Fruit fly (Drosophila melanogaster) whole organism, embryonic: ENCODE results near the gene Apoltp.

ENCODE experiments used
- Bgb ChIP-seq: fragments of 200-800 bp; sonication (Bioruptor generic); IDR thresholded peaks from 2 replicates; pipeline ENCODE4 v1.3.6; 2022; ENCODE audit warnings: missing biosample characterization, missing genetic modification characterization; ENCODE audit not compliant: partially characterized antibody
- CG10267 ChIP-seq: fragments of 200-800 bp; sonication (Bioruptor generic); optimal IDR thresholded peaks from 2 replicates; lab custom pipeline; 2018; ENCODE audit warnings: missing biosample characterization, mild to moderate bottlenecking, missing genetic modification characterization, moderate library complexity
- CG10462 ChIP-seq: fragments of 200-800 bp; sonication (Bioruptor generic); optimal IDR thresholded peaks from 2 replicates; lab custom pipeline; 2016; ENCODE audit warnings: missing biosample characterization, missing genetic modification characterization
- CG10959 ChIP-seq: fragments of 200-800 bp; sonication (Bioruptor generic); IDR thresholded peaks from 2 replicates; pipeline ENCODE4 v1.3.6; 2022; ENCODE audit warnings: missing biosample characterization, missing genetic modification characterization
- CG11695 ChIP-seq: fragments of 200-800 bp; sonication (Bioruptor generic); IDR thresholded peaks from 3 replicates; pipeline ENCODE4 v1.3.6; 2022; ENCODE audit warnings: missing biosample characterization, missing genetic modification characterization
- CG12219 ChIP-seq: fragments of 200-800 bp; sonication (Bioruptor generic); optimal IDR thresholded peaks from 3 replicates; lab custom pipeline; 2018; ENCODE audit warnings: missing biosample characterization, mild to moderate bottlenecking, missing genetic modification characterization
- CG13296 ChIP-seq: fragments of 200-800 bp; sonication (Bioruptor generic); optimal IDR thresholded peaks from 3 replicates; lab custom pipeline; 2018; ENCODE audit warnings: missing biosample characterization, mild to moderate bottlenecking, missing genetic modification characterization
- CG14441 ChIP-seq: fragments of 200-800 bp; sonication (Bioruptor generic); IDR thresholded peaks from 2 replicates; pipeline ENCODE4 v1.3.6; 2022; ENCODE audit warnings: missing biosample characterization, missing genetic modification characterization
- CG17912 ChIP-seq: fragments of 200-800 bp; sonication (Bioruptor generic); optimal IDR thresholded peaks from 2 replicates; lab custom pipeline; 2018; ENCODE audit warnings: missing biosample characterization, mild to moderate bottlenecking, missing genetic modification characterization
- CG18011 ChIP-seq: fragments of 200-800 bp; sonication (Bioruptor generic); optimal IDR thresholded peaks from 2 replicates; lab custom pipeline; 2017; ENCODE audit warnings: missing biosample characterization, missing genetic modification characterization, mild to moderate bottlenecking, moderate library complexity, missing genotype
- CG18599 ChIP-seq: fragments of 200-800 bp; sonication (Bioruptor generic); optimal IDR thresholded peaks from 3 replicates; lab custom pipeline; 2017; ENCODE audit warnings: missing biosample characterization, missing genetic modification characterization, mild to moderate bottlenecking, moderate library complexity, missing genetic modification reagents
- CG2129 ChIP-seq: fragments of 200-800 bp; sonication (Bioruptor generic); IDR thresholded peaks from 2 replicates; pipeline ENCODE4 v1.3.6; 2022; ENCODE audit warnings: missing biosample characterization, missing genetic modification characterization; ENCODE audit not compliant: partially characterized antibody
- CG2199 ChIP-seq: fragments of 200-800 bp; sonication (Bioruptor generic); IDR thresholded peaks from 3 replicates; pipeline ENCODE4 v1.3.6; 2022; ENCODE audit warnings: missing biosample characterization, missing genetic modification characterization
- CG33557 ChIP-seq: fragments of 200-800 bp; sonication (Bioruptor generic); optimal IDR thresholded peaks from 2 replicates; lab custom pipeline; 2019; ENCODE audit warnings: missing biosample characterization, mild to moderate bottlenecking, missing genetic modification characterization, moderate library complexity
- CG4707 ChIP-seq: fragments of 200-800 bp; sonication (Bioruptor generic); optimal IDR thresholded peaks from 2 replicates; lab custom pipeline; 2018; ENCODE audit warnings: missing biosample characterization, mild to moderate bottlenecking, missing genetic modification characterization, moderate library complexity
- CG4730 ChIP-seq: fragments of 200-800 bp; sonication (Bioruptor generic); IDR thresholded peaks from 2 replicates; pipeline ENCODE4 v1.3.6; 2022; ENCODE audit warnings: missing biosample characterization, missing genetic modification characterization
- CG5245 ChIP-seq: fragments of 200-800 bp; sonication (Bioruptor generic); optimal IDR thresholded peaks from 3 replicates; lab custom pipeline; 2016; ENCODE audit warnings: missing biosample characterization, missing genetic modification characterization
- CG7271 ChIP-seq: fragments of 200-800 bp; sonication (Bioruptor generic); optimal IDR thresholded peaks from 2 replicates; lab custom pipeline; 2018; ENCODE audit warnings: missing biosample characterization, mild to moderate bottlenecking, missing genetic modification characterization, moderate library complexity
- CG7839 ChIP-seq: fragments of 200-800 bp; sonication (Bioruptor generic); optimal IDR thresholded peaks from 3 replicates; lab custom pipeline; 2018; ENCODE audit warnings: missing biosample characterization, mild to moderate bottlenecking, missing genetic modification characterization, moderate library complexity
- CG8388 ChIP-seq: fragments of 200-800 bp; sonication (Bioruptor generic); optimal IDR thresholded peaks from 2 replicates; lab custom pipeline; 2019; ENCODE audit warnings: missing biosample characterization, mild to moderate bottlenecking, missing genetic modification characterization, moderate library complexity
- CHES-1-like ChIP-seq: fragments of 200-800 bp; sonication (Bioruptor generic); optimal IDR thresholded peaks from 2 replicates; lab custom pipeline; 2016; ENCODE audit warnings: missing biosample characterization, missing genetic modification characterization
- D ChIP-seq, 2 experiments: fragments of 200-800 bp in 1 of 2; fragments of >200 bp in 1 of 2; sonication (Bioruptor generic) in 1 of 2; optimal IDR thresholded peaks; 2 replicates in 1 of 2; 3 replicates in 1 of 2; lab custom pipeline; 2017; ENCODE audit warnings: mild to moderate bottlenecking in 1 of 2, missing biosample characterization in 1 of 2, missing genetic modification characterization in 1 of 2, missing genetic modification reagents in 1 of 2
- Dad ChIP-seq: fragments of 200-800 bp; sonication (Bioruptor generic); optimal IDR thresholded peaks from 3 replicates; lab custom pipeline; 2016; ENCODE audit warnings: missing biosample characterization, missing genetic modification characterization
- Dbx ChIP-seq: fragments of 200-800 bp; sonication (Bioruptor generic); IDR thresholded peaks from 3 replicates; pipeline ENCODE4 v1.3.6; 2022; ENCODE audit warnings: missing biosample characterization, missing genetic modification characterization
- Doc2 ChIP-seq: fragments of 200-800 bp; sonication (Bioruptor generic); IDR thresholded peaks from 2 replicates; pipeline ENCODE4 v1.3.6; 2022; ENCODE audit warnings: missing biosample characterization, missing genetic modification characterization
- Jarid2 ChIP-seq: fragments of 200-800 bp; sonication (Bioruptor generic); optimal IDR thresholded peaks from 3 replicates; lab custom pipeline; 2017; ENCODE audit warnings: mild to moderate bottlenecking, missing biosample characterization, missing genetic modification reagents, missing genetic modification characterization
- Med ChIP-seq: fragments of 200-800 bp; sonication (Bioruptor generic); peaks from one replicate; lab custom pipeline; 2016; ENCODE audit warnings: missing biosample characterization, missing genetic modification characterization, mild to moderate bottlenecking, inconsistent platforms, moderate library complexity
- NC2β ChIP-seq: fragments of 200-800 bp; sonication (Bioruptor generic); optimal IDR thresholded peaks from 2 replicates; lab custom pipeline; 2016; ENCODE audit warnings: missing biosample characterization, missing genetic modification characterization
- TFAM ChIP-seq: fragments of 200-800 bp; sonication (Bioruptor generic); optimal IDR thresholded peaks from 2 replicates; lab custom pipeline; 2017; ENCODE audit warnings: missing biosample characterization, missing genetic modification characterization, inconsistent platforms
- abd-A ChIP-seq: fragments of 200-800 bp; sonication (Bioruptor generic); optimal IDR thresholded peaks from 3 replicates; lab custom pipeline; 2019; ENCODE audit warnings: missing biosample characterization, mild to moderate bottlenecking, missing genetic modification characterization, moderate library complexity
- ap ChIP-seq: fragments of 200-800 bp; sonication (Bioruptor generic); IDR thresholded peaks from 2 replicates; pipeline ENCODE4 v1.3.6; 2022; ENCODE audit warnings: missing biosample characterization, missing genetic modification characterization
- ara ChIP-seq: fragments of 200-800 bp; sonication (Bioruptor generic); IDR thresholded peaks from 2 replicates; pipeline ENCODE4 v1.3.6; 2022; ENCODE audit warnings: missing biosample characterization, missing genetic modification characterization
- ash1 ChIP-seq: fragments of 200-800 bp; sonication (Bioruptor generic); optimal IDR thresholded peaks from 2 replicates; lab custom pipeline; 2018; ENCODE audit warnings: missing biosample characterization, mild to moderate bottlenecking, missing genetic modification characterization
- bbx ChIP-seq: fragments of 200-800 bp; sonication (Bioruptor generic); IDR thresholded peaks from 2 replicates; pipeline ENCODE4 v1.3.6; 2022; ENCODE audit warnings: missing biosample characterization, missing genetic modification characterization; ENCODE audit not compliant: partially characterized antibody
- cato ChIP-seq: fragments of 200-800 bp; sonication (Bioruptor generic); optimal IDR thresholded peaks from 2 replicates; lab custom pipeline; 2016; ENCODE audit warnings: missing biosample characterization, missing genetic modification characterization, borderline replicate concordance
- cg ChIP-seq: fragments of 200-800 bp; sonication (Bioruptor generic); optimal IDR thresholded peaks from 3 replicates; lab custom pipeline; 2019; ENCODE audit warnings: missing biosample characterization, mild to moderate bottlenecking, missing genetic modification characterization, moderate library complexity
- crp ChIP-seq, 2 experiments: fragments of 200-800 bp; sonication (Bioruptor generic); optimal IDR thresholded peaks; 2 replicates in 1 of 2; 3 replicates in 1 of 2; lab custom pipeline; 2017; ENCODE audit warnings: missing biosample characterization in 2 of 2, missing genetic modification characterization in 2 of 2, mild to moderate bottlenecking in 1 of 2, moderate library complexity in 1 of 2
- gfzf ChIP-seq: fragments of 200-800 bp; sonication (Bioruptor generic); optimal IDR thresholded peaks from 2 replicates; lab custom pipeline; 2016; ENCODE audit warnings: missing biosample characterization, mild to moderate bottlenecking, missing genetic modification characterization, moderate library complexity
- ind ChIP-seq: fragments of 200-800 bp; sonication (Bioruptor generic); optimal IDR thresholded peaks from 3 replicates; lab custom pipeline; 2016; ENCODE audit warnings: missing biosample characterization, missing genetic modification characterization
- nom ChIP-seq: fragments of 200-800 bp; sonication (Bioruptor generic); optimal IDR thresholded peaks from 2 replicates; lab custom pipeline; 2017; ENCODE audit warnings: missing biosample characterization, missing genetic modification characterization, mild to moderate bottlenecking, moderate library complexity, missing genetic modification reagents
- odd ChIP-seq: fragments of 200-800 bp; sonication (Bioruptor generic); optimal IDR thresholded peaks from 2 replicates; lab custom pipeline; 2017; ENCODE audit warnings: missing biosample characterization, mild to moderate bottlenecking, missing genetic modification characterization
- prd ChIP-seq, 3 experiments: fragments of >200 bp in 2 of 3; fragments of 200-800 bp in 1 of 3; sonication (Bioruptor generic) in 1 of 3; optimal IDR thresholded peaks in 2 of 3; IDR thresholded peaks in 1 of 3; 2 replicates in 2 of 3; 3 replicates in 1 of 3; pipeline versions ENCODE4 v1.3.6 to Lab custom; 2017 to 2022; ENCODE audit warnings: missing biosample characterization in 1 of 3, missing genetic modification characterization in 1 of 3
- row ChIP-seq: fragments of 200-800 bp; sonication (Bioruptor generic); IDR thresholded peaks from 3 replicates; pipeline ENCODE4 v1.3.6; 2022; ENCODE audit warnings: missing biosample characterization, missing genetic modification characterization
- sna ChIP-seq: fragments of 200-800 bp; sonication (Bioruptor generic); IDR thresholded peaks from 2 replicates; pipeline ENCODE4 v1.3.6; 2022; ENCODE audit warnings: missing biosample characterization, missing genetic modification characterization; ENCODE audit not compliant: partially characterized antibody
- tin ChIP-seq: fragments of 200-800 bp; sonication (Bioruptor generic); optimal IDR thresholded peaks from 3 replicates; lab custom pipeline; 2016; ENCODE audit warnings: missing biosample characterization, missing genetic modification characterization
- trem ChIP-seq: fragments of 200-800 bp; optimal IDR thresholded peaks from 3 replicates; lab custom pipeline; 2019; ENCODE audit warnings: missing biosample characterization, mild to moderate bottlenecking, missing genetic modification characterization, moderate library complexity
- tx ChIP-seq: fragments of 200-800 bp; sonication (Bioruptor generic); optimal IDR thresholded peaks from 2 replicates; lab custom pipeline; 2016; ENCODE audit warnings: missing biosample characterization, missing genetic modification characterization
- unc-4 ChIP-seq: fragments of 200-800 bp; sonication (Bioruptor generic); IDR thresholded peaks from 2 replicates; pipeline ENCODE4 v1.3.6; 2022; ENCODE audit warnings: missing biosample characterization, missing genetic modification characterization; ENCODE audit not compliant: partially characterized antibody

Gene Apoltp

DNA sequence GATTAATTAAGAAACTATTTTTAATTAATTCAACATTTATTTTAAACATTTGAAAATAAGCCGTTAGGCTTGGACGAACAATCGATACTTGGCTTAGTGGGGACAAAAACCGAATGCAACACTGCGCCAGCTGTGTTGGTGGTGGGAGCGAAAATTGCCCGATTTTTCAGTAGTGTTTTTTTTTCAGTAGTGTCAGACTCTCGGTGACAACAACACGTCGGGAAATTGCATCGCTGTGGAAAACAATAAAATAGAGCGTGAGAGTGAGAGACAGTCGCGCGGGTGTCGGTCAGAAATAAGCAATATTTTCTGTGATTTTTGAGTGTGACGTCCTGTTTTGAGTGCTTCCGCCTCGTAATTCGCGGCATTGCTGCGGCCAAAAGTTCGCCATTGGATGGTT lies 17.3 kb upstream of the Apoltp start (continued):
- no peak for TF ChIP-seq ap
- TF ChIP-seq crp (GFP tag; optimal IDR thresholded peaks at IDR 0.05; lab: Kevin White, UChicago), result peak; percentile 76 to 96
- TF ChIP-seq Jarid2 (GFP tag; lab: Kevin White, UChicago), result peak; percentile 97
- TF ChIP-seq CG10462 (GFP tag; lab: Kevin White, UChicago), result no peak
- peak; percentile 85 for TF ChIP-seq Med (GFP tag; lab: Kevin White, UChicago)
- peak; percentile 49 for TF ChIP-seq nom (GFP tag; lab: Kevin White, UChicago)
- TF ChIP-seq tx (GFP tag; lab: Kevin White, UChicago), result peak; percentile 12
- TF ChIP-seq CG7271 (tag; lab: Kevin White, UChicago), result no peak
- TF ChIP-seq Dbx, result peak; percentile 62; the same call in 2 of the 3 replicates
- no peak for TF ChIP-seq ind (GFP tag; lab: Kevin White, UChicago)
- peak; percentile 11 for TF ChIP-seq CG33557 (GFP tag; lab: Kevin White, UChicago)
- no peak for TF ChIP-seq TFAM
- TF ChIP-seq CG5245, result no peak
- peak; percentile 52; the same call in 1 of the 2 replicates for TF ChIP-seq ara (GFP tag; lab: Robert Waterston, UW)
- TF ChIP-seq NC2β (GFP tag; lab: Kevin White, UChicago), result peak; percentile 59
- TF ChIP-seq cato, result no peak
- peak; percentile 39 for TF ChIP-seq CG10267
- TF ChIP-seq unc-4, result peak; percentile 67
- peak; percentile 42; the same call in 1 of the 2 replicates for TF ChIP-seq sna (GFP tag; lab: Robert Waterston, UW)
- no peak for TF ChIP-seq CG12219 (GFP tag; lab: Kevin White, UChicago)
- TF ChIP-seq CG2199 (GFP tag; lab: Robert Waterston, UW), result 0 out of 3 replicates have a peak, but pooled peaks have one; percentile 56
- TF ChIP-seq row (GFP tag; lab: Robert Waterston, UW), result peak; percentile 70
- no peak for TF ChIP-seq tin (GFP tag; lab: Kevin White, UChicago)
- peak; percentile 39 for TF ChIP-seq CHES-1-like (GFP tag; lab: Kevin White, UChicago)
- TF ChIP-seq CG14441 (GFP tag; lab: Robert Waterston, UW), result peak; percentile 16; the same call in 1 of the 2 replicates
- TF ChIP-seq Doc2, result no peak
- peak; percentile 94 for TF ChIP-seq Bgb (GFP tag; lab: Robert Waterston, UW)
- TF ChIP-seq Dad (GFP tag; lab: Kevin White, UChicago), result no peak
- TF ChIP-seq CG4730 (GFP tag; lab: Robert Waterston, UW), result no peak
- peak; percentile 84 for TF ChIP-seq bbx (GFP tag; lab: Robert Waterston, UW)
- no peak for TF ChIP-seq ash1 (GFP tag; lab: Kevin White, UChicago)
- TF ChIP-seq CG2129 (GFP tag; lab: Robert Waterston, UW), result peak; percentile 26; the same call in 1 of the 2 replicates
- TF ChIP-seq CG18011 (GFP tag; lab: Kevin White, UChicago), result peak; percentile 46
- no peak for TF ChIP-seq trem (tag; lab: Kevin White, UChicago)
- no peak for TF ChIP-seq cg (GFP tag; lab: Kevin White, UChicago)
- TF ChIP-seq CG8388 (GFP tag; lab: Kevin White, UChicago), result peak; percentile 5
- no peak for TF ChIP-seq CG10959 (GFP tag; lab: Robert Waterston, UW)
- TF ChIP-seq CG4707 (GFP tag; lab: Kevin White, UChicago), result peak; percentile 19
- TF ChIP-seq odd (GFP tag; lab: Kevin White, UChicago), result no peak
- TF ChIP-seq abd-A (tag; lab: Kevin White, UChicago), result peak; percentile 48
- peak; percentile 31; the same call in 1 of the 3 replicates for TF ChIP-seq CG11695 (GFP tag; lab: Robert Waterston, UW)
- TF ChIP-seq CG18599 (GFP tag; lab: Kevin White, UChicago), result no peak
- TF ChIP-seq CG17912 (GFP tag; lab: Kevin White, UChicago), result peak; percentile 55
- TF ChIP-seq D (optimal IDR thresholded peaks at IDR 0.05; lab: Kevin White, UChicago), result no peak
- TF ChIP-seq D (GFP tag; optimal IDR thresholded peaks at IDR 0.05; lab: Kevin White, UChicago), result no peak
- no peak for TF ChIP-seq prd (optimal IDR thresholded peaks at IDR 0.05; lab: Kevin White, UChicago)
- peak; percentile 32; the same call in 1 of the 3 replicates for TF ChIP-seq prd (GFP tag; IDR thresholded peaks at IDR 0.05; lab: Robert Waterston, UW)
- no peak for TF ChIP-seq CG7839 (tag; lab: Kevin White, UChicago)
- TF ChIP-seq gfzf (GFP tag; lab: Kevin White, UChicago), result peak; percentile 46
- peak; percentile 0 for TF ChIP-seq CG13296 (GFP tag; lab: Kevin White, UChicago)
